Fruit fly (Drosophila melanogaster) whole organism, adult: ENCODE measurements around the gene CG3823.

Source experiments
- CG11617 ChIP-seq: fragments of 200-800 bp; sonication (Bioruptor generic); optimal IDR thresholded peaks from 2 replicates; lab custom pipeline; 2017; ENCODE audit warnings: mild to moderate bottlenecking, missing biosample characterization, missing genetic modification reagents, missing genetic modification characterization
- CG12768 ChIP-seq: fragments of 200-800 bp; sonication (Bioruptor generic); optimal IDR thresholded peaks from 2 replicates; lab custom pipeline; 2017; ENCODE audit warnings: missing biosample characterization, missing genetic modification characterization, mild to moderate bottlenecking, moderate library complexity, missing genetic modification reagents
- CG14711 ChIP-seq: fragments of 200-800 bp; sonication (Bioruptor generic); optimal IDR thresholded peaks from 2 replicates; lab custom pipeline; 2018; ENCODE audit warnings: missing biosample characterization, mild to moderate bottlenecking, missing genetic modification characterization, moderate library complexity
- CG1620 ChIP-seq: fragments of 200-800 bp; sonication (Bioruptor generic); optimal IDR thresholded peaks from 2 replicates; lab custom pipeline; 2016; ENCODE audit warnings: missing biosample characterization, missing genetic modification characterization
- CG33017 ChIP-seq: fragments of 200-800 bp; sonication (Bioruptor generic); optimal IDR thresholded peaks from 2 replicates; lab custom pipeline; 2018; ENCODE audit warnings: missing biosample characterization, mild to moderate bottlenecking, missing genetic modification characterization, moderate library complexity
- CG5204 ChIP-seq: fragments of 200-800 bp; sonication (Bioruptor generic); optimal IDR thresholded peaks from 2 replicates; lab custom pipeline; 2016; ENCODE audit warnings: missing biosample characterization, missing genetic modification characterization
- CG7045 ChIP-seq: fragments of 200-800 bp; sonication (Bioruptor generic); optimal IDR thresholded peaks from 2 replicates; lab custom pipeline; 2017; ENCODE audit warnings: missing biosample characterization, mild to moderate bottlenecking, missing genetic modification characterization
- CG7101 ChIP-seq: fragments of 200-800 bp; sonication (Bioruptor generic); optimal IDR thresholded peaks from 2 replicates; lab custom pipeline; 2018; ENCODE audit warnings: missing biosample characterization, mild to moderate bottlenecking, missing genetic modification characterization, moderate library complexity
- Clk ChIP-seq: fragments of 200-800 bp; sonication (Bioruptor generic); optimal IDR thresholded peaks from 2 replicates; lab custom pipeline; 2017; ENCODE audit warnings: missing biosample characterization, missing genetic modification characterization
- Crg-1 ChIP-seq: fragments of 200-800 bp; sonication (Bioruptor generic); optimal IDR thresholded peaks from 2 replicates; lab custom pipeline; 2016; ENCODE audit warnings: missing biosample characterization, missing genetic modification characterization
- Hr96 ChIP-seq: fragments of 200-800 bp; sonication (Bioruptor generic); optimal IDR thresholded peaks from 2 replicates; lab custom pipeline; 2016; ENCODE audit warnings: missing biosample characterization, missing genetic modification characterization
- Mnt ChIP-seq: fragments of 200-800 bp; sonication (Bioruptor generic); optimal IDR thresholded peaks from 2 replicates; lab custom pipeline; 2016; ENCODE audit warnings: missing biosample characterization, mild to moderate bottlenecking, missing genetic modification characterization
- bab1 ChIP-seq: fragments of 200-800 bp; sonication (Bioruptor generic); optimal IDR thresholded peaks from 3 replicates; lab custom pipeline; 2019; ENCODE audit warnings: missing biosample characterization, mild to moderate bottlenecking, missing genetic modification characterization, moderate library complexity
- cic ChIP-seq: fragments of 200-800 bp; sonication (Bioruptor generic); optimal IDR thresholded peaks from 2 replicates; lab custom pipeline; 2017; ENCODE audit warnings: missing biosample characterization, mild to moderate bottlenecking, missing genetic modification characterization, moderate library complexity
- cnc ChIP-seq, 2 experiments: fragments of >200 bp; optimal IDR thresholded peaks; 2 replicates each; lab custom pipeline; 2017
- kay ChIP-seq: fragments of 200-800 bp; sonication (Bioruptor generic); peaks from one replicate; lab custom pipeline; 2016; ENCODE audit warnings: missing biosample characterization, missing genetic modification characterization, borderline replicate concordance
- ovo ChIP-seq: fragments of 200-800 bp; sonication (Bioruptor generic); optimal IDR thresholded peaks from 2 replicates; lab custom pipeline; 2016; ENCODE audit warnings: missing biosample characterization, missing genetic modification characterization
- pad ChIP-seq: fragments of 200-800 bp; sonication (Bioruptor generic); optimal IDR thresholded peaks from 3 replicates; lab custom pipeline; 2017; ENCODE audit warnings: missing biosample characterization, missing genetic modification characterization, mild to moderate bottlenecking, moderate library complexity, missing genetic modification reagents
- tj ChIP-seq: fragments of 200-800 bp; sonication (Bioruptor generic); optimal IDR thresholded peaks from 3 replicates; lab custom pipeline; 2017; ENCODE audit warnings: missing biosample characterization, mild to moderate bottlenecking, missing genetic modification characterization, moderate library complexity
- toe ChIP-seq: fragments of 200-800 bp; sonication (Bioruptor generic); optimal IDR thresholded peaks from 2 replicates; lab custom pipeline; 2016; ENCODE audit warnings: missing biosample characterization, missing genetic modification characterization

Gene CG3823

dm6 chrX:6294243-6294642 is 9.5 kb upstream of the CG3823 start, which contains the start of gene CG15892:
Gene CG15892, minus strand, starts transcription at chrX:6294343.
- TF ChIP-seq toe (GFP tag; lab: Kevin White, UChicago) (no peak), CG14711 (tag; lab: Kevin White, UChicago) (no peak), CG7045 (no peak), CG1620 (no peak)

dm6 chrX:6295129-6295539 is 8.6 kb upstream of the CG3823 start, which contains the start of the genes CG15891 and CG3815:
Gene CG15891, minus strand, starts transcription at chrX:6295345.
Gene CG3815, plus strand, starts transcription at chrX:6295389.
- TF ChIP-seq kay (GFP tag; lab: Kevin White, UChicago), result no peak
- TF ChIP-seq cnc (optimal IDR thresholded peaks at IDR 0.05; lab: Kevin White, UChicago), result no peak
- TF ChIP-seq CG12768, result peak; percentile 21
- no peak for TF ChIP-seq CG5204
- TF ChIP-seq Mnt, result peak; percentile 39
- no peak for TF ChIP-seq Hr96 (GFP tag; lab: Kevin White, UChicago)
- peak; percentile 60 for TF ChIP-seq CG14711 (tag; lab: Kevin White, UChicago)
- TF ChIP-seq Crg-1 (GFP tag; lab: Kevin White, UChicago), result peak; percentile 38
- peak; percentile 34 for TF ChIP-seq tj (GFP tag; lab: Kevin White, UChicago)
- TF ChIP-seq cic (GFP tag; lab: Kevin White, UChicago), result no peak
- TF ChIP-seq CG33017 (tag; lab: Kevin White, UChicago), result peak; percentile 9
- peak; percentile 59 for TF ChIP-seq pad (GFP tag; lab: Kevin White, UChicago)
- peak; percentile 69 for TF ChIP-seq CG11617
- no peak for TF ChIP-seq toe (GFP tag; lab: Kevin White, UChicago)
- TF ChIP-seq CG7101, result peak; percentile 69
- TF ChIP-seq ovo (GFP tag; lab: Kevin White, UChicago), result no peak
- peak; percentile 73 for TF ChIP-seq bab1
- no peak for TF ChIP-seq CG7045
- TF ChIP-seq CG1620, result peak; percentile 53
- no peak for TF ChIP-seq Clk (GFP tag; lab: Kevin White, UChicago)

- TF ChIP-seq CG7101 (no peak), bab1 (peak; percentile 8)
Observed at dm6 chrX:6301052-6301451, 2.7 kb upstream of the CG3823 start, which contains the start of gene CG12219. Gene CG12219, minus strand, starts transcription at chrX:6301285.

- TF ChIP-seq CG11617 (no peak), CG14711 (tag; lab: Kevin White, UChicago) (no peak), pad (GFP tag; lab: Kevin White, UChicago) (no peak), Hr96 (GFP tag; lab: Kevin White, UChicago) (no peak), kay (GFP tag; lab: Kevin White, UChicago) (no peak), Clk (GFP tag; lab: Kevin White, UChicago) (no peak), CG5204 (no peak), CG1620 (no peak), ovo (GFP tag; lab: Kevin White, UChicago) (no peak), CG33017 (tag; lab: Kevin White, UChicago) (no peak), toe (GFP tag; lab: Kevin White, UChicago) (no peak), tj (GFP tag; lab: Kevin White, UChicago) (no peak), bab1 (no peak), CG7045 (no peak)
Observed at dm6 chrX:6303196-6303595, 579 bp upstream of the CG3823 start.

dm6 chrX:6304203-6304602 is 428 bp downstream of the CG3823 start:
- TF ChIP-seq Crg-1 (GFP tag; lab: Kevin White, UChicago), result no peak
- no peak for TF ChIP-seq CG11617
- TF ChIP-seq cnc (optimal IDR thresholded peaks at IDR 0.05; lab: Kevin White, UChicago), result no peak

DNA sequence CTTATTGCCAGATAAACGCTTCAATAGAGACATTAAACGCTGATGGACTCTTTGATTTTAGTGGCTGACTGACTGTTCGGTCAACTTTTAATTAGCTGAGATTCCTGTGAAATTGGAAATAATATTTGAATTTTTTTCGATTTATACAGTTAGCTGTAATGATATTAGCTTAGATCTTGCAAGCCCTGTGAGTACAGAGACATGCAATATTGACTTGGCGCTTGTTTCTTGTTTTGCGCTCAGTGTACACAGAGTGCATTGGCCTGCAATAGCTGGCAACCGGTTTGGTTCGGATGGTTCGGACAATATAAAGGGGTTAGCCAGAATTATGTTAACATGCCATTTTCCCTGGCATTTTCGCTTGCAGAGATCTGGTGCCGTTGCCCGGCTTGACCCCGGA is 1.5 kb downstream of the CG3823 start:
- no peak for TF ChIP-seq Clk (GFP tag; lab: Kevin White, UChicago)
- TF ChIP-seq pad (GFP tag; lab: Kevin White, UChicago), result no peak
- no peak for TF ChIP-seq Mnt
- no peak for TF ChIP-seq kay (GFP tag; lab: Kevin White, UChicago)
- TF ChIP-seq CG11617, result no peak
- no peak for TF ChIP-seq cic (GFP tag; lab: Kevin White, UChicago)

dm6 chrX:6308852-6309251 is 5.1 kb downstream of the CG3823 start, which contains the start of gene CG15894:
Gene CG15894, plus strand, starts transcription at chrX:6309212.
- peak; percentile 21 for TF ChIP-seq CG12768
- TF ChIP-seq CG1620, result no peak
- no peak for TF ChIP-seq CG5204
- TF ChIP-seq CG7101, result peak; percentile 29
- no peak for TF ChIP-seq Crg-1 (GFP tag; lab: Kevin White, UChicago)
- no peak for TF ChIP-seq Mnt
- TF ChIP-seq CG7045, result no peak
- no peak for TF ChIP-seq Clk (GFP tag; lab: Kevin White, UChicago)
- no peak for TF ChIP-seq pad (GFP tag; lab: Kevin White, UChicago)
- TF ChIP-seq tj (GFP tag; lab: Kevin White, UChicago), result no peak
- TF ChIP-seq ovo (GFP tag; lab: Kevin White, UChicago), result no peak
- TF ChIP-seq kay (GFP tag; lab: Kevin White, UChicago), result peak; percentile 21
- TF ChIP-seq toe (GFP tag; lab: Kevin White, UChicago), result no peak
- TF ChIP-seq CG33017 (tag; lab: Kevin White, UChicago), result no peak
- no peak for TF ChIP-seq cic (GFP tag; lab: Kevin White, UChicago)
- TF ChIP-seq CG11617, result no peak
